Worm (Caenorhabditis elegans): ENCODE results near the gene T25B2.3.

Gene T25B2.3

DNA sequence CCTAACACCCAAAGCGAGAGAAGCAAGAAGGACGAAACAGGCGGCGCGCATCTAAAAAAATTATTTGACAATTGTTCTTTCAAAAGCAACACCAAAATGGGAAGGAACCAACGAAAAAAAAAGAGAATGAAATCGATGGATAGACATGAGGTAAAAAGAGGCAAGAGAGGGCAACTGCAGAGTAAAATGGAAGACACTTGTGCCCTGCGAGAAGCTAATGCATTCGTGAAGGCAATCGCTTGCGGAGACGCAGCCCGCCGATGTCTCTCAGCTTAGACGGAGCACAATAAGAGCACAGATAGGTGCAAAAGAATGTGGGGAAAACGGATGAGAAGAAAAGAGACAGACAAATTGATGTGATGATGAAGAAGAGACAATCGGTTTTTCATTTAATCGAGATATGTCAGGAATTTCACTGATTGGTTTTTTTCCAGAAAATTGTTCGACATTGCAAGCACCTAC, 47.7 kb upstream of the T25B2.3 start, which contains the start of gene C15H9.9 (continued):
- TF ChIP-seq cebp-1 (GFP tag; IDR thresholded peaks at IDR 0.05), result no peak
- TF ChIP-seq cebp-1 (tag; optimal IDR thresholded peaks at IDR 0.05), result peak; percentile 38
- TF ChIP-seq ceh-79 (tag; optimal IDR thresholded peaks at IDR 0.05), result no peak
- TF ChIP-seq let-607 (tag; optimal IDR thresholded peaks at IDR 0.05), result no peak
- TF ChIP-seq F49E8.2 (tag; optimal IDR thresholded peaks at IDR 0.05; ENCODE audit: insufficient read depth), result no peak
- TF ChIP-seq B0035.1 (tag; optimal IDR thresholded peaks at IDR 0.05), result no peak
- TF ChIP-seq ztf-18 (tag; optimal IDR thresholded peaks at IDR 0.05), result no peak
- TF ChIP-seq athp-1 (tag; optimal IDR thresholded peaks at IDR 0.05), result no peak
- no peak for TF ChIP-seq ama-1 (optimal IDR thresholded peaks at IDR 0.05)
- TF ChIP-seq ama-1 (GFP tag; optimal IDR thresholded peaks at IDR 0.05), result no peak
- no peak for TF ChIP-seq ztf-26 (tag; optimal IDR thresholded peaks at IDR 0.05)
- no peak for TF ChIP-seq mxl-1 (tag; optimal IDR thresholded peaks at IDR 0.05)
- TF ChIP-seq ceh-91 (GFP tag; IDR thresholded peaks at IDR 0.05), result no peak
- TF ChIP-seq Y53G8AR.9 (GFP tag; conservative IDR thresholded peaks at IDR 0.05), result no peak
- no peak for TF ChIP-seq fkh-3 (tag; optimal IDR thresholded peaks at IDR 0.05)
- no peak for TF ChIP-seq Y67H2A.10 (GFP tag; conservative IDR thresholded peaks at IDR 0.05)
- TF ChIP-seq K12H6.12 (tag; optimal IDR thresholded peaks at IDR 0.05), result no peak
- TF ChIP-seq repo-1 (tag; optimal IDR thresholded peaks at IDR 0.05), result no peak
- TF ChIP-seq cebp-2 (GFP tag; IDR thresholded peaks at IDR 0.05), result no peak
- peak; percentile 51; the same call in 1 of the 2 replicates for TF ChIP-seq dox-1 (GFP tag; IDR thresholded peaks at IDR 0.05)
- no peak for TF ChIP-seq mel-28 (tag; optimal IDR thresholded peaks at IDR 0.05; ENCODE audit: borderline replicate concordance)
- no peak for TF ChIP-seq F57C9.4 (tag; optimal IDR thresholded peaks at IDR 0.05)
- TF ChIP-seq nhr-80 (tag; optimal IDR thresholded peaks at IDR 0.05), result peak; percentile 34

DNA sequence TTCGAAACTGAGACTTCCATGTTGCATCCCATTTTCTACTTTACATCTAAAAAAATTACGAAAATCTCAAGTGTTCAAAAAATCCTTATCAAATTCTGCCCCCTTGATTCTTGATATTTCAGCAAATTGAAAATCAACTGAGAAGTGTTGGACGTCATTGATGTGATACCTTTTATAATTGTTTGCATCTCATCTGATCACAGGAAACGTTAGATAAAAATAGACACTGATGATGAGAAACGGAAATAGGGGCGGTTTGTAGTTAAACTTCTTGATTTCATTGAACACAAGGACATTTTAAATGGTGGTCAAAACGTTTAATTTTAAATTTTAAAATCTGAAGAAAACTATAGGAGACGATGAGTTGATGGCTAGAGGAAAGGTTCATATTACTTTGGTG, 47.2 kb upstream of the T25B2.3 start:
- TF ChIP-seq ztf-3 (GFP tag; optimal IDR thresholded peaks at IDR 0.05), result no peak
- no peak for TF ChIP-seq egl-18 (GFP tag; IDR thresholded peaks at IDR 0.05)
- TF ChIP-seq F49E8.2 (tag; optimal IDR thresholded peaks at IDR 0.05; ENCODE audit: insufficient read depth), result no peak
- no peak for TF ChIP-seq nfyb-1 (GFP tag; IDR thresholded peaks at IDR 0.05)
- TF ChIP-seq gei-17 (GFP tag; optimal IDR thresholded peaks at IDR 0.05), result no peak
- TF ChIP-seq let-526 (GFP tag; IDR thresholded peaks at IDR 0.05), result no peak
- no peak for TF ChIP-seq ceh-79 (tag; optimal IDR thresholded peaks at IDR 0.05)
- no peak for TF ChIP-seq fkh-3 (tag; optimal IDR thresholded peaks at IDR 0.05)
- TF ChIP-seq F57C9.4 (tag; optimal IDR thresholded peaks at IDR 0.05), result no peak
- no peak for TF ChIP-seq Y95B8A.8 (GFP tag; IDR thresholded peaks at IDR 0.05)
- TF ChIP-seq mes-4 (tag; optimal IDR thresholded peaks at IDR 0.05), result no peak
- no peak for TF ChIP-seq T26A5.8 (tag; optimal IDR thresholded peaks at IDR 0.05)
- no peak for TF ChIP-seq ceh-27 (GFP tag; optimal IDR thresholded peaks at IDR 0.05)
- TF ChIP-seq Y67H2A.10 (GFP tag; conservative IDR thresholded peaks at IDR 0.05), result no peak
- TF ChIP-seq B0019.2 (GFP tag; conservative IDR thresholded peaks at IDR 0.05), result no peak
- no peak for TF ChIP-seq dpff-1 (tag; optimal IDR thresholded peaks at IDR 0.05)
- no peak for TF ChIP-seq aptf-3 (GFP tag; IDR thresholded peaks at IDR 0.05)
- no peak for TF ChIP-seq ztf-22 (GFP tag; optimal IDR thresholded peaks at IDR 0.05)
- no peak for TF ChIP-seq atf-7 (tag; optimal IDR thresholded peaks at IDR 0.05)

DNA sequence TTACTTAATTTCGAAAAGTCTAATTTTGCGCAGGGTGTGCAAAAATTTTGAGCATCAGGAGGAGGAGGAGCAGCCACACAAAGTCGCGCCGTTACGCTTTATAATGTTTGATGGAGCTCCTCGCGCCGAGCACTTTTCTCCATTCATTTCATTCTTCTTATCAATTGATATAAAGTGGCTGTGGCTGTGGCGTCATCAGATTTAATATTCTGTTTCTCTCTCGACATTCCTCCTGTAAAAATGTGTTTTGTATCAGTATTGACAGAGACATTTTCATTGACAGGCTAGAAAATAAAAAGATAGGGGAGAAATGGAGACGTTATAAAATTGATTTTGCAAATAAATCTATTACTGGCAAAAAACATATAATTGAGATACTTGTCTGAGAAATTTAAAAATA, 46.7 kb upstream of the T25B2.3 start:
- TF ChIP-seq B0035.1 (tag; optimal IDR thresholded peaks at IDR 0.05) (no peak), nhr-80 (tag; optimal IDR thresholded peaks at IDR 0.05) (peak; percentile 88), atf-7 (tag; optimal IDR thresholded peaks at IDR 0.05) (peak; percentile 51), tlf-1 (GFP tag; optimal IDR thresholded peaks at IDR 0.05) (no peak), ceh-40 (GFP tag; IDR thresholded peaks at IDR 0.05) (no peak), dox-1 (GFP tag; IDR thresholded peaks at IDR 0.05) (peak; percentile 41; the same call in 1 of the 2 replicates), aptf-3 (GFP tag; IDR thresholded peaks at IDR 0.05) (no peak), B0336.3 (GFP tag; IDR thresholded peaks at IDR 0.05) (peak; percentile 47; the same call in 1 of the 2 replicates), lin-40 (tag; optimal IDR thresholded peaks at IDR 0.05) (peak; percentile 2), nhr-90 (tag; optimal IDR thresholded peaks at IDR 0.05) (no peak), snpc-1.1 (tag; optimal IDR thresholded peaks at IDR 0.05; ENCODE audit: insufficient read depth) (no peak), hmg-20 (GFP tag; IDR thresholded peaks at IDR 0.05) (no peak), mcd-1 (GFP tag; IDR thresholded peaks at IDR 0.05) (no peak), let-607 (tag; optimal IDR thresholded peaks at IDR 0.05) (peak in 1 of 2 experiments; percentile 12)
